Worm (Caenorhabditis elegans): Measurements from ENCODE around the gene sra-12.

ce11 chrII:10925804-10926570, 21.7 kb upstream of the sra-12 start, which contains the start of gene metr-1:
- no peak for TF ChIP-seq pqm-1 (tag; optimal IDR thresholded peaks at IDR 0.05)
- TF ChIP-seq ets-4 (tag; optimal IDR thresholded peaks at IDR 0.05), result no peak
- TF ChIP-seq nhr-11 (tag; optimal IDR thresholded peaks at IDR 0.05), result no peak
- no peak for TF ChIP-seq unc-3 (GFP tag; conservative IDR thresholded peaks at IDR 0.05)
- no peak for TF ChIP-seq unc-3 (tag; optimal IDR thresholded peaks at IDR 0.05)
- no peak for TF ChIP-seq C08G9.2 (tag; optimal IDR thresholded peaks at IDR 0.05)
- TF ChIP-seq ceh-22 (tag; optimal IDR thresholded peaks at IDR 0.05), result no peak

Data from whole organism, late embryonic.